Worm (Caenorhabditis elegans) whole organism, L4/young adult: ENCODE measurements around the gene txbp-3.

Experiments used
- dao-5 ChIP-seq: sonication (generic microtip); optimal IDR thresholded peaks from 2 replicates; lab custom pipeline; 2016; ENCODE audit warnings: missing genotype, missing genetic modification characterization, moderate library complexity, missing compliant biosample characterization
- him-1 ChIP-seq: sonication (generic microtip); optimal IDR thresholded peaks from 2 replicates; lab custom pipeline; 2016; ENCODE audit warnings: missing genotype, missing genetic modification reagents, missing genetic modification characterization, missing compliant biosample characterization

DNA sequence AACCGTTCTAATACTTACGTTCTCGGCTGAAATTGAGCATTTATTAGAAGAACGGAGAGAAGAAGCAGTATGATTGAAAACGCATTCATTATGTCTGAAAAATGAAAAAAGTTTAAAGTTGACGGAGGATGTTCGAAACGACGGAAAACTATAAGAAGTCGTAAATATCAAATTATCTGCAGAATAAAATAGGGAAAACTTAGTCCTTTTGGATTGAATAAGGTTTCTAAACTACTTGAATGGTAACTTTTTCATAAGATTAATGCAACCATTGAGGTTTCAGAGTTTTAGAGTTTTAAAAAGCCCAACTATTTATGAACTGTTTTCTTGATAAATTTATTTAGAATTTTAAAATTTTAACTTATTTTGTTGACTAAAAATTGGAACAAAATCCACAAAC is 24.2 kb upstream of the txbp-3 start, which contains the start of gene C45G9.12:
- TF ChIP-seq dao-5 (tag; lab: Kevin White, UChicago) (no peak), him-1 (no peak)
